Fruit fly (Drosophila melanogaster): ENCODE data around the gene jp.

jp gene

dm6 chr2L:9509653-9510052, 56.9 kb downstream of the jp start (continued):
- TF ChIP-seq Mes4 (GFP tag; optimal IDR thresholded peaks at IDR 0.05) (no peak), CG15514 (GFP tag; optimal IDR thresholded peaks at IDR 0.05) (peak; percentile 70), HHEX (GFP tag; optimal IDR thresholded peaks at IDR 0.05) (peak; percentile 53), CG13296 (GFP tag; optimal IDR thresholded peaks at IDR 0.05) (peak; percentile 77), CG9609 (GFP tag; optimal IDR thresholded peaks at IDR 0.05) (no peak), hb (GFP tag; IDR thresholded peaks at IDR 0.05; ENCODE audit: partially characterized antibody) (no peak), seq (GFP tag; IDR thresholded peaks at IDR 0.05) (no peak), Gsc (GFP tag; IDR thresholded peaks at IDR 0.05) (no peak), CG6689 (GFP tag; IDR thresholded peaks at IDR 0.05) (no peak), CG10321 (GFP tag; IDR thresholded peaks at IDR 0.05) (no peak), CG5180 (GFP tag; optimal IDR thresholded peaks at IDR 0.05) (peak; percentile 12), CG8359 (GFP tag; optimal IDR thresholded peaks at IDR 0.05; ENCODE audit: borderline replicate concordance) (no peak), Trl (optimal IDR thresholded peaks at IDR 0.05) (no peak), Trl (GFP tag; optimal IDR thresholded peaks at IDR 0.05) (peak; percentile 25), YL-1 (GFP tag; optimal IDR thresholded peaks at IDR 0.05) (no peak), Antp (GFP tag; optimal IDR thresholded peaks at IDR 0.05) (no peak), Lhr (GFP tag; optimal IDR thresholded peaks at IDR 0.05) (no peak), Eip74EF (GFP tag; optimal IDR thresholded peaks at IDR 0.05) (peak in 1 of 2 experiments; percentile 45), fd3F (GFP tag; optimal IDR thresholded peaks at IDR 0.05) (peak; percentile 50), stwl (tag; optimal IDR thresholded peaks at IDR 0.05) (no peak), CG3163 (GFP tag; optimal IDR thresholded peaks at IDR 0.05) (no peak), CG9876 (GFP tag; optimal IDR thresholded peaks at IDR 0.05) (no peak), dmrt11E (tag; optimal IDR thresholded peaks at IDR 0.05) (no peak), CG4854 (GFP tag; optimal IDR thresholded peaks at IDR 0.05) (peak; percentile 16), CG2875 (GFP tag; optimal IDR thresholded peaks at IDR 0.05) (no peak), Oaz (GFP tag; IDR thresholded peaks at IDR 0.05) (no peak), Rx (GFP tag; IDR thresholded peaks at IDR 0.05) (no peak), CG13287 (GFP tag; IDR thresholded peaks at IDR 0.05; ENCODE audit: partially characterized antibody) (no peak), odd (GFP tag; optimal IDR thresholded peaks at IDR 0.05) (no peak), CG7372 (GFP tag; IDR thresholded peaks at IDR 0.05) (no peak), vvl (GFP tag; IDR thresholded peaks at IDR 0.05) (no peak), Taf1 (GFP tag; IDR thresholded peaks at IDR 0.05) (no peak), Optix (GFP tag; IDR thresholded peaks at IDR 0.05) (no peak), Usf (GFP tag; optimal IDR thresholded peaks at IDR 0.05) (no peak), cas (GFP tag; IDR thresholded peaks at IDR 0.05) (no peak), Dip3 (GFP tag; optimal IDR thresholded peaks at IDR 0.05) (no peak), Hsf (GFP tag; optimal IDR thresholded peaks at IDR 0.05) (no peak), repo (GFP tag; optimal IDR thresholded peaks at IDR 0.05) (no peak), CG12769 (tag; optimal IDR thresholded peaks at IDR 0.05) (peak; percentile 41), nerfin-1 (tag; optimal IDR thresholded peaks at IDR 0.05) (no peak), psq (GFP tag; optimal IDR thresholded peaks at IDR 0.05) (no peak), insv (GFP tag; optimal IDR thresholded peaks at IDR 0.05) (no peak), ken (GFP tag; IDR thresholded peaks at IDR 0.05) (no peak)

Data from whole organism, embryonic.